Fruit fly (Drosophila melanogaster) whole organism, embryonic: ENCODE data around the gene CG14893.

Source experiments
- Ada2b ChIP-seq: fragments of 200-800 bp; sonication (Bioruptor generic); IDR thresholded peaks from 2 replicates; pipeline ENCODE4 v1.3.6; 2022; ENCODE audit warnings: missing biosample characterization, missing genetic modification characterization
- Asciz ChIP-seq: fragments of 200-800 bp; sonication (Bioruptor generic); optimal IDR thresholded peaks from 2 replicates; lab custom pipeline; 2017; ENCODE audit warnings: missing biosample characterization, mild to moderate bottlenecking, missing genetic modification characterization, missing genetic modification reagents
- Atf-2 ChIP-seq: fragments of 200-800 bp; sonication (Bioruptor generic); optimal IDR thresholded peaks from 2 replicates; lab custom pipeline; 2016; ENCODE audit warnings: missing biosample characterization, missing genetic modification characterization
- Atf3 ChIP-seq: fragments of 200-800 bp; sonication (Bioruptor generic); optimal IDR thresholded peaks from 3 replicates; lab custom pipeline; 2016; ENCODE audit warnings: missing biosample characterization, missing genetic modification characterization
- Blimp-1 ChIP-seq: fragments of 200-800 bp; sonication (Bioruptor generic); optimal IDR thresholded peaks from 3 replicates; lab custom pipeline; 2018; ENCODE audit warnings: missing biosample characterization, missing genetic modification characterization, mild to moderate bottlenecking, moderate library complexity, missing genetic modification reagents
- CG10366 ChIP-seq: fragments of 200-800 bp; sonication (Bioruptor generic); IDR thresholded peaks from 2 replicates; pipeline ENCODE4 v1.3.6; 2022; ENCODE audit warnings: missing biosample characterization, missing genetic modification characterization
- CG11723 ChIP-seq: fragments of 200-800 bp; sonication (Bioruptor generic); optimal IDR thresholded peaks from 2 replicates; lab custom pipeline; 2017; ENCODE audit warnings: missing biosample characterization, mild to moderate bottlenecking, missing genetic modification characterization
- CG12299 ChIP-seq: fragments of 200-800 bp; sonication (Bioruptor generic); optimal IDR thresholded peaks from 2 replicates; lab custom pipeline; 2018; ENCODE audit warnings: missing biosample characterization, mild to moderate bottlenecking, missing genetic modification characterization
- CG13287 ChIP-seq: fragments of 200-800 bp; sonication (Bioruptor generic); IDR thresholded peaks from 2 replicates; pipeline ENCODE4 v1.3.6; 2022; ENCODE audit warnings: missing biosample characterization, missing genetic modification characterization; ENCODE audit not compliant: partially characterized antibody
- CG13894 ChIP-seq: fragments of 200-800 bp; sonication (Bioruptor generic); optimal IDR thresholded peaks from 3 replicates; lab custom pipeline; 2018; ENCODE audit warnings: missing biosample characterization, mild to moderate bottlenecking, missing genetic modification characterization, moderate library complexity
- CG17829 ChIP-seq: fragments of 200-800 bp; optimal IDR thresholded peaks from 2 replicates; lab custom pipeline; 2019; ENCODE audit warnings: missing biosample characterization, mild to moderate bottlenecking, missing genetic modification characterization, moderate library complexity
- CG18262 ChIP-seq: fragments of 200-800 bp; optimal IDR thresholded peaks from 3 replicates; lab custom pipeline; 2019; ENCODE audit warnings: missing biosample characterization, mild to moderate bottlenecking, missing genetic modification characterization, moderate library complexity
- CG34224 ChIP-seq: fragments of 200-800 bp; sonication (Bioruptor generic); IDR thresholded peaks from 3 replicates; pipeline ENCODE4 v1.3.6; 2022; ENCODE audit warnings: missing biosample characterization, missing genetic modification characterization; ENCODE audit not compliant: partially characterized antibody
- CG6272 ChIP-seq: fragments of 200-800 bp; sonication (Bioruptor generic); IDR thresholded peaks from 2 replicates; pipeline ENCODE4 v1.3.6; 2022; ENCODE audit warnings: missing biosample characterization, missing genetic modification characterization
- CG6689 ChIP-seq: fragments of 200-800 bp; sonication (Bioruptor generic); IDR thresholded peaks from 2 replicates; pipeline ENCODE4 v1.3.6; 2022; ENCODE audit warnings: missing biosample characterization, missing genetic modification characterization
- CG6765 ChIP-seq: fragments of 200-800 bp; sonication (Bioruptor generic); optimal IDR thresholded peaks from 3 replicates; lab custom pipeline; 2017; ENCODE audit warnings: missing biosample characterization, mild to moderate bottlenecking, missing genetic modification characterization
- CG7357 ChIP-seq: fragments of 200-800 bp; sonication (Bioruptor generic); IDR thresholded peaks from 3 replicates; pipeline ENCODE4 v1.3.6; 2022; ENCODE audit warnings: missing biosample characterization, missing genetic modification characterization
- CG7556 ChIP-seq: fragments of 200-800 bp; sonication (Bioruptor generic); optimal IDR thresholded peaks from 2 replicates; lab custom pipeline; 2017; ENCODE audit warnings: missing biosample characterization, mild to moderate bottlenecking, missing genetic modification characterization
- CG8944 ChIP-seq: fragments of 200-800 bp; sonication (Bioruptor generic); optimal IDR thresholded peaks from 3 replicates; lab custom pipeline; 2016; ENCODE audit warnings: missing biosample characterization, missing genetic modification characterization
- Doc2 ChIP-seq: fragments of 200-800 bp; sonication (Bioruptor generic); IDR thresholded peaks from 2 replicates; pipeline ENCODE4 v1.3.6; 2022; ENCODE audit warnings: missing biosample characterization, missing genetic modification characterization
- Ets65A ChIP-seq: fragments of 200-800 bp; sonication (Bioruptor generic); peaks from one replicate; lab custom pipeline; 2016; ENCODE audit warnings: missing biosample characterization, missing genetic modification characterization
- Gsc ChIP-seq: fragments of 200-800 bp; sonication (Bioruptor generic); IDR thresholded peaks from 2 replicates; pipeline ENCODE4 v1.3.6; 2022; ENCODE audit warnings: missing biosample characterization, missing genetic modification characterization
- Hmr ChIP-seq: fragments of 200-800 bp; sonication (Bioruptor generic); optimal IDR thresholded peaks from 3 replicates; lab custom pipeline; 2017; ENCODE audit warnings: mild to moderate bottlenecking, missing biosample characterization, missing genetic modification reagents, missing genetic modification characterization
- Hr3 ChIP-seq: fragments of 200-800 bp; sonication (Bioruptor generic); optimal IDR thresholded peaks from 3 replicates; lab custom pipeline; 2016; ENCODE audit warnings: missing biosample characterization, missing genetic modification characterization
- Jarid2 ChIP-seq: fragments of 200-800 bp; sonication (Bioruptor generic); optimal IDR thresholded peaks from 3 replicates; lab custom pipeline; 2017; ENCODE audit warnings: mild to moderate bottlenecking, missing biosample characterization, missing genetic modification reagents, missing genetic modification characterization
- MESR4 ChIP-seq: fragments of 200-800 bp; sonication (Bioruptor generic); optimal IDR thresholded peaks from 2 replicates; lab custom pipeline; 2018; ENCODE audit warnings: missing biosample characterization, mild to moderate bottlenecking, missing genetic modification characterization, moderate library complexity
- Max ChIP-seq: fragments of 200-800 bp; sonication (Bioruptor generic); optimal IDR thresholded peaks from 2 replicates; lab custom pipeline; 2016; ENCODE audit warnings: missing biosample characterization, mild to moderate bottlenecking, missing genetic modification characterization
- Nf-YC ChIP-seq: fragments of 200-800 bp; optimal IDR thresholded peaks from 3 replicates; lab custom pipeline; 2019; ENCODE audit warnings: missing biosample characterization, mild to moderate bottlenecking, missing genetic modification characterization, moderate library complexity
- Optix ChIP-seq: fragments of 200-800 bp; sonication (Bioruptor generic); IDR thresholded peaks from 3 replicates; pipeline ENCODE4 v1.3.6; 2022; ENCODE audit warnings: missing biosample characterization, missing genetic modification characterization
- Poxn ChIP-seq: fragments of 200-800 bp; sonication (Bioruptor generic); IDR thresholded peaks from 2 replicates; pipeline ENCODE4 v1.3.6; 2022; ENCODE audit warnings: missing biosample characterization, missing genetic modification characterization
- Side ChIP-seq: fragments of 200-800 bp; sonication (Bioruptor generic); optimal IDR thresholded peaks from 2 replicates; lab custom pipeline; 2016; ENCODE audit warnings: missing biosample characterization, missing genetic modification characterization
- YL-1 ChIP-seq: fragments of 200-800 bp; sonication (Bioruptor generic); optimal IDR thresholded peaks from 3 replicates; lab custom pipeline; 2017; ENCODE audit warnings: missing biosample characterization, mild to moderate bottlenecking, missing genetic modification characterization
- abd-A ChIP-seq: fragments of 200-800 bp; sonication (Bioruptor generic); optimal IDR thresholded peaks from 3 replicates; lab custom pipeline; 2019; ENCODE audit warnings: missing biosample characterization, mild to moderate bottlenecking, missing genetic modification characterization, moderate library complexity
- ara ChIP-seq: fragments of 200-800 bp; sonication (Bioruptor generic); IDR thresholded peaks from 2 replicates; pipeline ENCODE4 v1.3.6; 2022; ENCODE audit warnings: missing biosample characterization, missing genetic modification characterization
- bowl ChIP-seq: fragments of 200-800 bp; sonication (Bioruptor generic); IDR thresholded peaks from 2 replicates; pipeline ENCODE4 v1.3.6; 2022; ENCODE audit warnings: missing biosample characterization, missing genetic modification characterization
- chinmo ChIP-seq: fragments of 200-800 bp; sonication (Bioruptor generic); IDR thresholded peaks from 4 replicates; pipeline ENCODE4 v1.3.6; 2022; ENCODE audit warnings: missing biosample characterization, missing genetic modification characterization; ENCODE audit not compliant: partially characterized antibody
- chn ChIP-seq: fragments of 200-800 bp; sonication (Bioruptor generic); optimal IDR thresholded peaks from 2 replicates; lab custom pipeline; 2016; ENCODE audit warnings: missing biosample characterization, missing genetic modification characterization
- da ChIP-seq: fragments of 200-800 bp; sonication (Bioruptor generic); optimal IDR thresholded peaks from 2 replicates; lab custom pipeline; 2016; ENCODE audit warnings: missing biosample characterization, missing genetic modification characterization
- h ChIP-seq: fragments of >200 bp; optimal IDR thresholded peaks from 2 replicates; lab custom pipeline; 2017
- ind ChIP-seq: fragments of 200-800 bp; sonication (Bioruptor generic); optimal IDR thresholded peaks from 3 replicates; lab custom pipeline; 2016; ENCODE audit warnings: missing biosample characterization, missing genetic modification characterization
- klu ChIP-seq: fragments of 200-800 bp; sonication (Bioruptor generic); IDR thresholded peaks from 2 replicates; pipeline ENCODE4 v1.3.6; 2022; ENCODE audit warnings: missing biosample characterization, missing genetic modification characterization
- maf-S ChIP-seq: fragments of 200-800 bp; sonication (Bioruptor generic); optimal IDR thresholded peaks from 2 replicates; lab custom pipeline; 2016; ENCODE audit warnings: missing biosample characterization, missing genetic modification characterization
- mam ChIP-seq: fragments of 200-800 bp; sonication (Bioruptor generic); optimal IDR thresholded peaks from 3 replicates; lab custom pipeline; 2016; ENCODE audit warnings: missing biosample characterization, missing genetic modification characterization
- odd ChIP-seq: fragments of 200-800 bp; sonication (Bioruptor generic); optimal IDR thresholded peaks from 2 replicates; lab custom pipeline; 2017; ENCODE audit warnings: missing biosample characterization, mild to moderate bottlenecking, missing genetic modification characterization
- p53 ChIP-seq: fragments of 200-800 bp; sonication (Bioruptor generic); optimal IDR thresholded peaks from 2 replicates; lab custom pipeline; 2016; ENCODE audit warnings: missing biosample characterization, missing genetic modification characterization
- peb ChIP-seq: fragments of 200-800 bp; sonication (Bioruptor generic); IDR thresholded peaks from 2 replicates; pipeline ENCODE4 v1.3.6; 2022; ENCODE audit warnings: missing biosample characterization, missing genetic modification characterization
- pnt ChIP-seq: fragments of 200-800 bp; sonication (Bioruptor generic); optimal IDR thresholded peaks from 3 replicates; lab custom pipeline; 2016; ENCODE audit warnings: missing biosample characterization, missing genetic modification characterization
- ro ChIP-seq: fragments of 200-800 bp; sonication (Bioruptor generic); IDR thresholded peaks from 2 replicates; pipeline ENCODE4 v1.3.6; 2022; ENCODE audit warnings: missing biosample characterization, missing genetic modification characterization
- row ChIP-seq: fragments of 200-800 bp; sonication (Bioruptor generic); IDR thresholded peaks from 3 replicates; pipeline ENCODE4 v1.3.6; 2022; ENCODE audit warnings: missing biosample characterization, missing genetic modification characterization
- sima ChIP-seq: fragments of 200-800 bp; sonication (Bioruptor generic); optimal IDR thresholded peaks from 2 replicates; lab custom pipeline; 2016; ENCODE audit warnings: missing biosample characterization, missing genetic modification characterization
- slou ChIP-seq: fragments of 200-800 bp; sonication (Bioruptor generic); optimal IDR thresholded peaks from 3 replicates; lab custom pipeline; 2016; ENCODE audit warnings: missing biosample characterization, missing genetic modification characterization
- so ChIP-seq: fragments of 200-800 bp; sonication (Bioruptor generic); IDR thresholded peaks from 3 replicates; pipeline ENCODE4 v1.3.6; 2022; ENCODE audit warnings: missing biosample characterization, missing genetic modification characterization
- vnd ChIP-seq: fragments of 200-800 bp; sonication (Bioruptor generic); IDR thresholded peaks from 3 replicates; pipeline ENCODE4 v1.3.6; 2022; ENCODE audit warnings: missing biosample characterization, missing genetic modification characterization; ENCODE audit not compliant: partially characterized antibody
- yki ChIP-seq: fragments of >200 bp; optimal IDR thresholded peaks from 3 replicates; lab custom pipeline; 2018

Gene CG14893

dm6 chr3R:16652091-16652490, 31.5 kb downstream of the CG14893 start, which contains the start of gene CG14907 (continued):
- TF ChIP-seq CG10366 (GFP tag; lab: Robert Waterston, UW) (no peak), sima (GFP tag; lab: Kevin White, UChicago) (no peak), Optix (no peak), Hmr (no peak), CG6689 (no peak), Side (GFP tag; lab: Kevin White, UChicago) (peak; percentile 1), Atf-2 (GFP tag; lab: Kevin White, UChicago) (no peak), Asciz (GFP tag; lab: Kevin White, UChicago) (no peak), abd-A (tag; lab: Kevin White, UChicago) (no peak), Hr3 (GFP tag; lab: Kevin White, UChicago) (no peak), Nf-YC (tag; lab: Kevin White, UChicago) (peak; percentile 42), pnt (GFP tag; lab: Kevin White, UChicago) (no peak), Ets65A (GFP tag; lab: Kevin White, UChicago) (no peak), chn (GFP tag; lab: Kevin White, UChicago) (no peak), klu (GFP tag; lab: Robert Waterston, UW) (no peak), yki (lab: Kevin White, UChicago) (no peak), Poxn (GFP tag; lab: Robert Waterston, UW) (no peak), ro (GFP tag; lab: Robert Waterston, UW) (no peak), bowl (GFP tag; lab: Robert Waterston, UW) (no peak), da (no peak), CG17829 (no peak), p53 (GFP tag; lab: Kevin White, UChicago) (no peak), MESR4 (GFP tag; lab: Kevin White, UChicago) (peak; percentile 68), odd (no peak), row (GFP tag; lab: Robert Waterston, UW) (no peak), CG7357 (GFP tag; lab: Robert Waterston, UW) (no peak), Gsc (GFP tag; lab: Robert Waterston, UW) (no peak), CG7556 (no peak), CG18262 (no peak), chinmo (peak; percentile 74; the same call in 2 of the 4 replicates), ind (GFP tag; lab: Kevin White, UChicago) (no peak), CG11723 (GFP tag; lab: Kevin White, UChicago) (no peak), h (lab: Kevin White, UChicago) (no peak), Jarid2 (GFP tag; lab: Kevin White, UChicago) (no peak), CG6765 (no peak), Ada2b (GFP tag; lab: Robert Waterston, UW) (no peak), peb (no peak), CG13287 (GFP tag; lab: Robert Waterston, UW) (peak; percentile 82), so (GFP tag; lab: Robert Waterston, UW) (no peak), CG6272 (GFP tag; lab: Robert Waterston, UW) (no peak), Doc2 (GFP tag; lab: Robert Waterston, UW) (no peak), CG34224 (GFP tag; lab: Robert Waterston, UW) (peak; percentile 69), vnd (peak; percentile 34; the same call in 1 of the 3 replicates), mam (GFP tag; lab: Kevin White, UChicago) (no peak), CG13894 (no peak), CG8944 (GFP tag; lab: Kevin White, UChicago) (no peak), YL-1 (GFP tag; lab: Kevin White, UChicago) (peak; percentile 12), maf-S (GFP tag; lab: Kevin White, UChicago) (no peak), Max (GFP tag; lab: Kevin White, UChicago) (no peak), Blimp-1 (GFP tag; lab: Kevin White, UChicago) (no peak), Atf3 (GFP tag; lab: Kevin White, UChicago) (no peak), slou (GFP tag; lab: Kevin White, UChicago) (no peak), CG12299 (no peak), ara (GFP tag; lab: Robert Waterston, UW) (no peak)
